Worm (Caenorhabditis elegans): ENCODE data around the gene hpo-28.
A peak's percentile ranks its signal among the peaks of the same experiment; 100 is the strongest.

The hpo-28 gene

DNA sequence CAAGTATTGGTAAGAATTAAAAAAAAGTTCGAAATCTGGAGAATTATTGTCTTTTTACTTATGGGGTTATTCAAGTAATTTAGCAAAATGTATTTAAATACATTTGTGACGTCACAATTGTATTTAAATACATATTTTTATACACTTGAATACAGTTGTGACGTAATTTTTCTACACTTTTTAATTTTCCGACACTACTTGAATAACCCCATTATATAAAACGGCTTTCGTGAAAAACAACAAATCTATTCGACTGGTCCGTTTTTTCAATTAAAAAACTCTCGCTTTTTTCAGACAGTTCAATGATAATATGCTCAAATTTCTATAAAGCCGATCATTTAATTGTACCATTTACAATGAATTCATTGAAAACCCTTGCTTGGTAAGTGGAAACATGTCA lies 41.4 kb upstream of the hpo-28 start:
- TF ChIP-seq nhr-25 (tag; optimal IDR thresholded peaks at IDR 0.05) (no peak), lin-15B (tag; optimal IDR thresholded peaks at IDR 0.05) (no peak), skn-1 (tag; optimal IDR thresholded peaks at IDR 0.05) (no peak), aly-2 (tag; optimal IDR thresholded peaks at IDR 0.05) (no peak), nhr-43 (tag; optimal IDR thresholded peaks at IDR 0.05; ENCODE audit: poor library complexity, severe bottlenecking) (no peak)

DNA sequence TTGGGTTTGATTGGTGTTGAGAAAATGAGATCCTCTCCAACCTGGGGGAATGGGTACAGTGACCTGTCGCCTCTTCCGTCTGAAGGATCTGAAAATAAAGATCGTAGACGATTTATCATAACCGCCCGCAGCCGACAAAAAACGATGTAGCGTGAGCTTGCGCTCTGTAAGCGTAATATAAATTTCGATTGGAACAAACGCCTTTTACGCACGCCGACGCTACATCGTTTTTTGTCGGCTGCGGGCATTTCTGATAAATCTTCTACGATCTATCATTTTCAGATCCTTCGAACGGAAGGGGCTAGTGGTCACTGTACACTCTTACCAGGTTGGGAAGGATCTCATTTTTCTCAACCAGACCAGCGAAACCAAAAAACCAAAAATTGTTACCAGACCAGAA lies 39.2 kb upstream of the hpo-28 start:
- TF ChIP-seq fkh-10 (GFP tag; optimal IDR thresholded peaks at IDR 0.05) (no peak), pha-4 (tag; optimal IDR thresholded peaks at IDR 0.05) (no peak), skn-1 (tag; optimal IDR thresholded peaks at IDR 0.05) (no peak), egl-27 (tag; optimal IDR thresholded peaks at IDR 0.05) (no peak), unc-39 (tag; optimal IDR thresholded peaks at IDR 0.05) (no peak), nhr-28 (tag; optimal IDR thresholded peaks at IDR 0.05) (no peak), nhr-12 (tag; optimal IDR thresholded peaks at IDR 0.05) (no peak), nhr-11 (tag; optimal IDR thresholded peaks at IDR 0.05) (no peak), zag-1 (tag; optimal IDR thresholded peaks at IDR 0.05) (no peak), lin-39 (tag; optimal IDR thresholded peaks at IDR 0.05) (no peak), ZK546.5 (tag; optimal IDR thresholded peaks at IDR 0.05) (no peak), snpc-4 (tag; optimal IDR thresholded peaks at IDR 0.05) (no peak), ceh-28 (tag; optimal IDR thresholded peaks at IDR 0.05) (no peak), nhr-76 (tag; optimal IDR thresholded peaks at IDR 0.05) (no peak), hmg-11 (tag; optimal IDR thresholded peaks at IDR 0.05) (no peak)

DNA sequence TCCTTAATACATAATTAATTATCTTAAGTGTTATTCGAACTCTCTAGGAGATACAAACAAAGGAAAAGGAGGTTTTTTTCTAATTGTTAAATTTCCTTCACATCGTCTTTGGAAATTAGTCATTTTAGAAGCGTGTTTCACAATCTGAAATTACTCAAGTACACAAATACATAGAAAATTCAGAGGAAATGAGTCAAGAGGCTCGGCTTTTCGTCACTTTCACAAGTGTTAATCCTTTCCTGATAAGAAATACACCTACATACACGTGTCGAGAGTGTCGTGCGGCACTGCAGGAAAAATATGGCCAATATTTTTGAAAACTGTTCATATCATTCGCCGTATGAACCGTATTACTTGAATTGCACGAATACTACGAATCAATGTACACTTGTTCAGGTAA lies 38.1 kb upstream of the hpo-28 start, which contains the start of gene B0244.4:
B0244.4 (plus strand) TSS at position 301 of the 400 bp plus-strand sequence.
- TF ChIP-seq aly-2 (tag; optimal IDR thresholded peaks at IDR 0.05) = no peak
- no peak for TF ChIP-seq fkh-2 (tag; optimal IDR thresholded peaks at IDR 0.05)
- no peak for TF ChIP-seq R02D3.7 (tag; optimal IDR thresholded peaks at IDR 0.05)
- TF ChIP-seq ama-1 (optimal IDR thresholded peaks at IDR 0.05) = no peak
- TF ChIP-seq elt-2 (tag; optimal IDR thresholded peaks at IDR 0.05) = no peak
- no peak for TF ChIP-seq fkh-10 (GFP tag; optimal IDR thresholded peaks at IDR 0.05)
- TF ChIP-seq elt-3 (tag; optimal IDR thresholded peaks at IDR 0.05) = no peak
- TF ChIP-seq nhr-11 (tag; optimal IDR thresholded peaks at IDR 0.05) = no peak
- TF ChIP-seq nhr-23 (tag; optimal IDR thresholded peaks at IDR 0.05) = no peak
- TF ChIP-seq fos-1 (tag; optimal IDR thresholded peaks at IDR 0.05) = no peak
- no peak for TF ChIP-seq pqm-1 (tag; optimal IDR thresholded peaks at IDR 0.05)
- no peak for TF ChIP-seq nfya-1 (tag; optimal IDR thresholded peaks at IDR 0.05; ENCODE audit: insufficient read depth)
- TF ChIP-seq zag-1 (tag; optimal IDR thresholded peaks at IDR 0.05) = no peak
- TF ChIP-seq ZK546.5 (tag; optimal IDR thresholded peaks at IDR 0.05) = no peak
- TF ChIP-seq nhr-76 (tag; optimal IDR thresholded peaks at IDR 0.05) = no peak
- TF ChIP-seq pha-4 (tag; optimal IDR thresholded peaks at IDR 0.05) = no peak
- no peak for TF ChIP-seq unc-39 (tag; optimal IDR thresholded peaks at IDR 0.05)
- no peak for TF ChIP-seq egl-27 (tag; optimal IDR thresholded peaks at IDR 0.05)
- no peak for TF ChIP-seq mml-1 (tag; optimal IDR thresholded peaks at IDR 0.05)

DNA sequence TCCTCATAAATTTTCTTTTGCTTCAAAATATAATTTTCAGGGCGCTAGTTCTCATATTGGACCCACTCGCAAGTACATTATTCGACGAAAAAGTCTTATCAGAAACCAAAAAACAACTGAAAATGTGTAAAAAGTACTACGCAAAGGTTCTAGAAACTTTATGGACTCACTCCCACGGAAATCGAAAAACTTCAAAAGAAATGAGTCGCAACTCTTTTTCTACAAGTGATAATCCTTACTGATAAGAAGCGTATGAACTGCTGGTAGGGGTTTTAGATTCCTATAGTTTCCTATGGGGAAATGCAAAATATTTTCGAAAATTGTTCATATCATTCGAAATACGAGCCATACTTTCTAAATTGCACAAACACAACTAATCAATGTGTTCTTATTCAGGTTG lies 35.5 kb upstream of the hpo-28 start, which contains the start of gene B0244.5:
B0244.5 (plus strand) TSS at position 301 of the 400 bp plus-strand sequence.
- TF ChIP-seq ztf-4 (tag; optimal IDR thresholded peaks at IDR 0.05) = no peak
- TF ChIP-seq elt-2 (tag; optimal IDR thresholded peaks at IDR 0.05) = peak; percentile 15
- TF ChIP-seq aly-2 (tag; optimal IDR thresholded peaks at IDR 0.05) = no peak

DNA sequence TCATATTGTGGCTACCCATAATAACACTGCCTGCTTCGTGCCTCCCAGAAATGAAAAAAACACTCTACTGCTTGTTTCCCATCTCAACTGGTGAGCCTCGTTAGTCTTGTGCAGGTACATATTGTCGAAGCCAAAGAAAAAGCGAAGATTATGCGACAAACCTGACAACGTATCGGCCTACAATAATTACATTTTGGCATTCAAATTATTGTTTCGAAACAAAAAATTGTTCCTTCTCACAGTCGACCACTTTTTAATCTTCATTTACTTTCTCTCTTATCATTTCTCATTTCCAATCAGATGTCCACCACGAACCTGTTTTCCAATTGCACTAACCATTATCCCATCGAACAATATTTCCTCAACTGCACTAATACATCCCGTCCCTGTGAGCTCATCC lies 34.0 kb upstream of the hpo-28 start, which contains the start of gene B0244.15:
B0244.15 (plus strand) TSS at position 301 of the 400 bp plus-strand sequence.
- TF ChIP-seq jun-1 (tag; optimal IDR thresholded peaks at IDR 0.05) = no peak
- TF ChIP-seq nhr-76 (tag; optimal IDR thresholded peaks at IDR 0.05) = no peak
- TF ChIP-seq ama-1 (optimal IDR thresholded peaks at IDR 0.05) = no peak
- TF ChIP-seq tbx-2 (tag; optimal IDR thresholded peaks at IDR 0.05) = no peak
- TF ChIP-seq unc-62 (GFP tag; optimal IDR thresholded peaks at IDR 0.05) = no peak
- no peak for TF ChIP-seq lin-15B (tag; optimal IDR thresholded peaks at IDR 0.05)
- TF ChIP-seq nhr-28 (tag; optimal IDR thresholded peaks at IDR 0.05) = no peak
- TF ChIP-seq nfya-1 (tag; optimal IDR thresholded peaks at IDR 0.05; ENCODE audit: insufficient read depth) = no peak
- no peak for TF ChIP-seq pha-4 (tag; optimal IDR thresholded peaks at IDR 0.05)
- no peak for TF ChIP-seq daf-12 (tag; optimal IDR thresholded peaks at IDR 0.05)
